Worm (Caenorhabditis elegans) whole organism, young adult: ENCODE measurements around the gene math-45.

ENCODE experiments used
- F22D6.2 ChIP-seq: sonication (generic microtip); optimal IDR thresholded peaks from 2 replicates; lab custom pipeline; 2016; ENCODE audit warnings: mild to moderate bottlenecking, missing genetic modification characterization, missing compliant biosample characterization
- F39B2.1 ChIP-seq: fragments of 200-800 bp; sonication (Bioruptor generic); IDR thresholded peaks from 2 replicates; pipeline ENCODE4 v1.3.6; 2022; ENCODE audit warnings: missing genetic modification reagents, missing genetic modification characterization, missing compliant biosample characterization
- atf-7 ChIP-seq: sonication (generic microtip); optimal IDR thresholded peaks from 2 replicates; lab custom pipeline; 2017; ENCODE audit warnings: mild to moderate bottlenecking, missing genetic modification characterization, missing compliant biosample characterization
- egl-18 ChIP-seq: fragments of 200-800 bp; sonication (Bioruptor generic); IDR thresholded peaks from 2 replicates; pipeline ENCODE4 v1.3.6; 2022; ENCODE audit warnings: missing genetic modification reagents, missing genetic modification characterization, missing compliant biosample characterization
- nhr-80 ChIP-seq: sonication (generic microtip); optimal IDR thresholded peaks from 2 replicates; lab custom pipeline; 2016; ENCODE audit warnings: missing genetic modification characterization, missing compliant biosample characterization
- nhr-90 ChIP-seq: sonication (generic microtip); optimal IDR thresholded peaks from 2 replicates; lab custom pipeline; 2016; ENCODE audit warnings: missing genotype, mild to moderate bottlenecking, missing genetic modification characterization, missing compliant biosample characterization
- snpc-4 ChIP-seq, 5 experiments: fragments of 150-350 bp in 1 of 5; sonication (generic microtip) in 4 of 5; optimal IDR thresholded peaks; 2 replicates each; lab custom pipeline; 2014 to 2018; ENCODE audit warnings: missing genetic modification characterization in 5 of 5, missing biosample characterization in 3 of 5, antibody characterized with exemption in 2 of 5, mild to moderate bottlenecking in 2 of 5, missing compliant biosample characterization in 2 of 5, missing genotype in 2 of 5, moderate library complexity in 2 of 5, missing genetic modification reagents in 1 of 5
- tlf-1 ChIP-seq: fragments of 200-800 bp; sonication (Bioruptor generic); optimal IDR thresholded peaks from 2 replicates; lab custom pipeline; 2018; ENCODE audit warnings: mild to moderate bottlenecking, missing genetic modification characterization, missing compliant biosample characterization
- unc-130 ChIP-seq: sonication (generic microtip); optimal IDR thresholded peaks from 2 replicates; lab custom pipeline; 2016; ENCODE audit warnings: missing genetic modification reagents, missing genetic modification characterization, missing compliant biosample characterization
- unc-62 ChIP-seq: fragments of 150-350 bp; optimal IDR thresholded peaks from 2 replicates; lab custom pipeline; 2014; ENCODE audit warnings: missing biosample characterization, missing genetic modification reagents, missing genetic modification characterization
- ztf-18 ChIP-seq: sonication (generic microtip); optimal IDR thresholded peaks from 2 replicates; lab custom pipeline; 2016; ENCODE audit warnings: missing genotype, mild to moderate bottlenecking, missing genetic modification characterization, missing compliant biosample characterization

DNA sequence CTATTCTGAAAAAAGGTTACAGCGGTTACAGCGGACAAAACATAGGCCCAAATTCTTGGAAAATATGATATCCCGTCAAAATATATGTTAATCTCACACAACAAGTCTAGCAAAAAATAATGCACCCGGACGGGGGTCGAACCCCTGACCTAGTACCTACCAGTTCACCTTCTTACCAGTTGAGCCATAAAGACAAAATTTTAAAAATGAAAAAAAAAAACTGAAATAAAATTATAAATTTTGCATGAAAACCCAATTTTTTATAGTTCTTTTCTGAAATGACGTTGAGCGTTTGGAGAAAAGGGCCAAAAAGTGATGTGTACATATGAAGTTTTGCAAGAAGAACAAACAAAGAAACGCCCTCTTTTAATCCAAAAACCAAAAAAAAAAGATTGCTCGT is 34.8 kb downstream of the math-45 start:
- TF ChIP-seq F22D6.2 (tag; lab: Kevin White, UChicago) (no peak), snpc-4 (GFP tag; optimal IDR thresholded peaks at IDR 0.05; lab: Kevin White, UChicago) (no peak), snpc-4 (tag; optimal IDR thresholded peaks at IDR 0.05; lab: Kevin White, UChicago) (no peak), tlf-1 (no peak), nhr-90 (no peak), egl-18 (no peak), F39B2.1 (GFP tag; lab: Robert Waterston, UW) (no peak), unc-130 (GFP tag; lab: Kevin White, UChicago) (no peak), unc-62 (no peak), nhr-80 (tag; lab: Kevin White, UChicago) (no peak), ztf-18 (no peak), atf-7 (no peak)
